Fruit fly (Drosophila melanogaster) whole organism, embryonic: ENCODE measurements around the gene janB.

Experiments
- Asciz ChIP-seq: fragments of 200-800 bp; sonication (Bioruptor generic); optimal IDR thresholded peaks from 2 replicates; lab custom pipeline; 2017; ENCODE audit warnings: missing biosample characterization, mild to moderate bottlenecking, missing genetic modification characterization, missing genetic modification reagents
- Awh ChIP-seq: fragments of 200-800 bp; sonication (Bioruptor generic); IDR thresholded peaks from 2 replicates; pipeline ENCODE4, ENCODE4 v1.3.6; 2022; ENCODE audit warnings: missing biosample characterization, missing genetic modification characterization
- CG10979 ChIP-seq: fragments of 200-800 bp; sonication (Bioruptor generic); optimal IDR thresholded peaks from 2 replicates; lab custom pipeline; 2018; ENCODE audit warnings: missing biosample characterization, mild to moderate bottlenecking, missing genetic modification characterization, moderate library complexity
- CG11093 ChIP-seq: fragments of 200-800 bp; sonication (Bioruptor generic); IDR thresholded peaks from 3 replicates; pipeline ENCODE4 v1.3.6; 2022; ENCODE audit warnings: missing biosample characterization, missing genetic modification characterization
- CG11398 ChIP-seq: fragments of 200-800 bp; sonication (Bioruptor generic); optimal IDR thresholded peaks from 2 replicates; lab custom pipeline; 2016; ENCODE audit warnings: missing biosample characterization, missing genetic modification characterization
- CG11695 ChIP-seq: fragments of 200-800 bp; sonication (Bioruptor generic); IDR thresholded peaks from 3 replicates; pipeline ENCODE4 v1.3.6; 2022; ENCODE audit warnings: missing biosample characterization, missing genetic modification characterization
- CG12155 ChIP-seq: fragments of 200-800 bp; sonication (Bioruptor generic); optimal IDR thresholded peaks from 3 replicates; lab custom pipeline; 2016; ENCODE audit warnings: missing biosample characterization, missing genetic modification characterization
- CG12769 ChIP-seq: fragments of 200-800 bp; sonication (Bioruptor generic); optimal IDR thresholded peaks from 2 replicates; lab custom pipeline; 2019; ENCODE audit warnings: missing biosample characterization, mild to moderate bottlenecking, missing genetic modification characterization, moderate library complexity
- CG13424 ChIP-seq: fragments of 200-800 bp; sonication (Bioruptor generic); optimal IDR thresholded peaks from 2 replicates; lab custom pipeline; 2019; ENCODE audit warnings: missing biosample characterization, mild to moderate bottlenecking, missing genetic modification characterization, moderate library complexity
- CG14014 ChIP-seq: fragments of 200-800 bp; sonication (Bioruptor generic); IDR thresholded peaks from 2 replicates; pipeline ENCODE4 v1.3.6; 2022; ENCODE audit warnings: missing biosample characterization, missing genetic modification characterization
- CG14710 ChIP-seq: fragments of 200-800 bp; sonication (Bioruptor generic); optimal IDR thresholded peaks from 3 replicates; lab custom pipeline; 2019; ENCODE audit warnings: missing biosample characterization, mild to moderate bottlenecking, missing genetic modification characterization, moderate library complexity
- CG17568 ChIP-seq: fragments of 200-800 bp; sonication (Bioruptor generic); optimal IDR thresholded peaks from 2 replicates; lab custom pipeline; 2018; ENCODE audit warnings: missing biosample characterization, mild to moderate bottlenecking, missing genetic modification characterization, moderate library complexity
- CG2678 ChIP-seq: fragments of 200-800 bp; sonication (Bioruptor generic); optimal IDR thresholded peaks from 3 replicates; lab custom pipeline; 2019; ENCODE audit warnings: missing biosample characterization, mild to moderate bottlenecking, missing genetic modification characterization, moderate library complexity
- CG30431 ChIP-seq: fragments of 200-800 bp; sonication (Bioruptor generic); optimal IDR thresholded peaks from 2 replicates; lab custom pipeline; 2017; ENCODE audit warnings: missing biosample characterization, missing genetic modification characterization
- CG33557 ChIP-seq: fragments of 200-800 bp; sonication (Bioruptor generic); optimal IDR thresholded peaks from 2 replicates; lab custom pipeline; 2019; ENCODE audit warnings: missing biosample characterization, mild to moderate bottlenecking, missing genetic modification characterization, moderate library complexity
- CG4707 ChIP-seq: fragments of 200-800 bp; sonication (Bioruptor generic); optimal IDR thresholded peaks from 2 replicates; lab custom pipeline; 2018; ENCODE audit warnings: missing biosample characterization, mild to moderate bottlenecking, missing genetic modification characterization, moderate library complexity
- CG4730 ChIP-seq: fragments of 200-800 bp; sonication (Bioruptor generic); IDR thresholded peaks from 2 replicates; pipeline ENCODE4 v1.3.6; 2022; ENCODE audit warnings: missing biosample characterization, missing genetic modification characterization
- CG4820 ChIP-seq: fragments of 200-800 bp; sonication (Bioruptor generic); optimal IDR thresholded peaks from 3 replicates; lab custom pipeline; 2016; ENCODE audit warnings: missing biosample characterization, missing genetic modification characterization
- CG6175 ChIP-seq: fragments of 200-800 bp; sonication (Bioruptor generic); IDR thresholded peaks from 3 replicates; pipeline ENCODE4 v1.3.6; 2022; ENCODE audit warnings: missing biosample characterization, missing genetic modification characterization
- CG7839 ChIP-seq: fragments of 200-800 bp; sonication (Bioruptor generic); optimal IDR thresholded peaks from 3 replicates; lab custom pipeline; 2018; ENCODE audit warnings: missing biosample characterization, mild to moderate bottlenecking, missing genetic modification characterization, moderate library complexity
- CG8924 ChIP-seq: fragments of 200-800 bp; optimal IDR thresholded peaks from 3 replicates; lab custom pipeline; 2019; ENCODE audit warnings: missing biosample characterization, mild to moderate bottlenecking, missing genetic modification characterization, moderate library complexity
- CG9932 ChIP-seq: fragments of 200-800 bp; sonication (Bioruptor generic); IDR thresholded peaks from 2 replicates; pipeline ENCODE4 v1.3.6; 2022; ENCODE audit warnings: missing biosample characterization, missing genetic modification characterization
- D ChIP-seq, 2 experiments: fragments of 200-800 bp in 1 of 2; fragments of >200 bp in 1 of 2; sonication (Bioruptor generic) in 1 of 2; optimal IDR thresholded peaks; 2 replicates in 1 of 2; 3 replicates in 1 of 2; lab custom pipeline; 2017; ENCODE audit warnings: mild to moderate bottlenecking in 1 of 2, missing biosample characterization in 1 of 2, missing genetic modification characterization in 1 of 2, missing genetic modification reagents in 1 of 2
- D19B ChIP-seq: fragments of 200-800 bp; sonication (Bioruptor generic); optimal IDR thresholded peaks from 2 replicates; lab custom pipeline; 2017; ENCODE audit warnings: missing biosample characterization, mild to moderate bottlenecking, missing genetic modification characterization
- ERR ChIP-seq: fragments of 200-800 bp; sonication (Bioruptor generic); optimal IDR thresholded peaks from 2 replicates; lab custom pipeline; 2016; ENCODE audit warnings: missing biosample characterization, missing genetic modification characterization
- HLH4C ChIP-seq: fragments of 200-800 bp; sonication (Bioruptor generic); IDR thresholded peaks from 3 replicates; pipeline ENCODE4 v1.3.6; 2022; ENCODE audit warnings: missing biosample characterization, missing genetic modification characterization; ENCODE audit not compliant: partially characterized antibody
- HmgZ ChIP-seq: fragments of 200-800 bp; sonication (Bioruptor generic); optimal IDR thresholded peaks from 2 replicates; lab custom pipeline; 2018; ENCODE audit warnings: missing biosample characterization, mild to moderate bottlenecking, missing genetic modification characterization
- Hmr ChIP-seq: fragments of 200-800 bp; sonication (Bioruptor generic); optimal IDR thresholded peaks from 3 replicates; lab custom pipeline; 2017; ENCODE audit warnings: mild to moderate bottlenecking, missing biosample characterization, missing genetic modification reagents, missing genetic modification characterization
- Hr51 ChIP-seq, 2 experiments: fragments of 200-800 bp; sonication (Bioruptor generic); optimal IDR thresholded peaks; 2 replicates in 1 of 2; 3 replicates in 1 of 2; lab custom pipeline; 2016 to 2018; ENCODE audit warnings: missing biosample characterization in 2 of 2, missing genetic modification characterization in 2 of 2, mild to moderate bottlenecking in 1 of 2, moderate library complexity in 1 of 2
- Lpt ChIP-seq: fragments of >200 bp; optimal IDR thresholded peaks from 2 replicates; lab custom pipeline; 2018; ENCODE audit warnings: missing biosample characterization, missing genetic modification characterization
- MTF-1 ChIP-seq: fragments of 200-800 bp; sonication (Bioruptor generic); optimal IDR thresholded peaks from 2 replicates; lab custom pipeline; 2018; ENCODE audit warnings: missing biosample characterization, mild to moderate bottlenecking, missing genetic modification characterization, borderline replicate concordance
- Med ChIP-seq: fragments of 200-800 bp; sonication (Bioruptor generic); peaks from one replicate; lab custom pipeline; 2016; ENCODE audit warnings: missing biosample characterization, missing genetic modification characterization, mild to moderate bottlenecking, inconsistent platforms, moderate library complexity
- NC2α ChIP-seq: fragments of 200-800 bp; sonication (Bioruptor generic); optimal IDR thresholded peaks from 2 replicates; lab custom pipeline; 2016; ENCODE audit warnings: missing biosample characterization, missing genetic modification characterization
- Neu2 ChIP-seq: fragments of 200-800 bp; sonication (Bioruptor generic); optimal IDR thresholded peaks from 3 replicates; lab custom pipeline; 2016; ENCODE audit warnings: missing biosample characterization, missing genetic modification characterization, borderline replicate concordance
- Ssrp ChIP-seq: fragments of 200-800 bp; sonication (Bioruptor generic); optimal IDR thresholded peaks from 2 replicates; lab custom pipeline; 2018; ENCODE audit warnings: missing biosample characterization, mild to moderate bottlenecking, missing genetic modification characterization, moderate library complexity
- Xbp1 ChIP-seq: fragments of 200-800 bp; sonication (Bioruptor generic); optimal IDR thresholded peaks from 3 replicates; lab custom pipeline; 2016; ENCODE audit warnings: missing biosample characterization, mild to moderate bottlenecking, missing genetic modification characterization
- al ChIP-seq: fragments of 200-800 bp; sonication (Bioruptor generic); IDR thresholded peaks from 2 replicates; pipeline ENCODE4 v1.3.6; 2022; ENCODE audit warnings: missing biosample characterization, missing genetic modification characterization
- ara ChIP-seq: fragments of 200-800 bp; sonication (Bioruptor generic); IDR thresholded peaks from 2 replicates; pipeline ENCODE4 v1.3.6; 2022; ENCODE audit warnings: missing biosample characterization, missing genetic modification characterization
- bcd ChIP-seq: fragments of 200-800 bp; sonication (Bioruptor generic); optimal IDR thresholded peaks from 2 replicates; lab custom pipeline; 2017; ENCODE audit warnings: missing biosample characterization, mild to moderate bottlenecking, missing genetic modification characterization
- cwo ChIP-seq: fragments of 200-800 bp; sonication (Bioruptor generic); optimal IDR thresholded peaks from 3 replicates; lab custom pipeline; 2017; ENCODE audit warnings: missing biosample characterization, missing genetic modification characterization, mild to moderate bottlenecking, moderate library complexity, missing genetic modification reagents
- dimm ChIP-seq: fragments of 200-800 bp; sonication (Bioruptor generic); IDR thresholded peaks from 2 replicates; pipeline ENCODE4 v1.3.6; 2022; ENCODE audit warnings: missing biosample characterization, missing genetic modification characterization
- dmrt99B ChIP-seq: fragments of 200-800 bp; sonication (Bioruptor generic); optimal IDR thresholded peaks from 2 replicates; lab custom pipeline; 2018; ENCODE audit warnings: missing biosample characterization, mild to moderate bottlenecking, missing genetic modification characterization, moderate library complexity
- grau ChIP-seq: fragments of 200-800 bp; optimal IDR thresholded peaks from 3 replicates; lab custom pipeline; 2019; ENCODE audit warnings: missing biosample characterization, mild to moderate bottlenecking, missing genetic modification characterization, moderate library complexity
- kni ChIP-seq: fragments of 200-800 bp; sonication (Bioruptor generic); optimal IDR thresholded peaks from 3 replicates; lab custom pipeline; 2017; ENCODE audit warnings: mild to moderate bottlenecking, missing biosample characterization, missing genetic modification reagents, missing genetic modification characterization
- pan ChIP-seq, 4 experiments: fragments of >200 bp in 3 of 4; fragments of 200-800 bp in 1 of 4; sonication (Bioruptor generic) in 1 of 4; optimal IDR thresholded peaks in 3 of 4; IDR thresholded peaks in 1 of 4; 2 replicates each; pipeline versions ENCODE4 v1.3.6 to Lab custom; 2017 to 2022; ENCODE audit warnings: missing biosample characterization in 2 of 4, missing genetic modification characterization in 2 of 4, mixed read lengths in 1 of 4
- slbo ChIP-seq: fragments of 200-800 bp; sonication (Bioruptor generic); IDR thresholded peaks from 2 replicates; pipeline ENCODE4 v1.3.6; 2022; ENCODE audit warnings: missing biosample characterization, missing genetic modification characterization
- tup ChIP-seq: fragments of 200-800 bp; sonication (Bioruptor generic); optimal IDR thresholded peaks from 2 replicates; lab custom pipeline; 2016; ENCODE audit warnings: missing biosample characterization, mild to moderate bottlenecking, missing genetic modification characterization, moderate library complexity
- unpg ChIP-seq: fragments of 200-800 bp; sonication (Bioruptor generic); optimal IDR thresholded peaks from 3 replicates; lab custom pipeline; 2018; ENCODE audit warnings: missing biosample characterization, mild to moderate bottlenecking, missing genetic modification characterization, moderate library complexity

janB gene

dm6 chr3R:30021009-30021408, 17.5 kb downstream of the janB start (continued):
- TF ChIP-seq CG14710 (tag; lab: Kevin White, UChicago) (peak; percentile 2), al (GFP tag; lab: Robert Waterston, UW) (no peak), CG6175 (no peak), grau (peak; percentile 23), Neu2 (no peak), D19B (no peak), CG13424 (tag; lab: Kevin White, UChicago) (peak; percentile 16), dmrt99B (tag; lab: Kevin White, UChicago) (peak; percentile 43), ara (peak; percentile 39; the same call in 1 of the 2 replicates), CG9932 (GFP tag; lab: Robert Waterston, UW) (no peak), CG17568 (GFP tag; lab: Kevin White, UChicago) (no peak), CG4707 (GFP tag; lab: Kevin White, UChicago) (no peak), Asciz (GFP tag; lab: Kevin White, UChicago) (no peak), CG30431 (GFP tag; lab: Kevin White, UChicago) (no peak), Lpt (GFP tag; lab: Kevin White, UChicago) (no peak), CG4820 (GFP tag; lab: Kevin White, UChicago) (no peak), cwo (GFP tag; lab: Kevin White, UChicago) (peak; percentile 8), CG11695 (GFP tag; lab: Robert Waterston, UW) (no peak), Hmr (GFP tag; lab: Kevin White, UChicago) (no peak), CG10979 (tag; lab: Kevin White, UChicago) (peak; percentile 10), CG8924 (tag; lab: Kevin White, UChicago) (peak; percentile 8), pan (optimal IDR thresholded peaks at IDR 0.05; lab: Kevin White, UChicago) (no peak), pan (GFP tag; optimal IDR thresholded peaks at IDR 0.05 in 1 of 2, IDR thresholded peaks at IDR 0.05 in 1 of 2) (peak in 1 of 2 experiments; percentile 29), slbo (GFP tag; lab: Robert Waterston, UW) (peak; percentile 34; the same call in 1 of the 2 replicates), CG12769 (no peak), D (optimal IDR thresholded peaks at IDR 0.05; lab: Kevin White, UChicago) (no peak), D (GFP tag; optimal IDR thresholded peaks at IDR 0.05; lab: Kevin White, UChicago) (peak; percentile 17), Xbp1 (GFP tag; lab: Kevin White, UChicago) (peak; percentile 29), CG4730 (0 out of 2 replicates have a peak, but pooled peaks have one; percentile 27), HLH4C (GFP tag; lab: Robert Waterston, UW) (no peak), HmgZ (no peak), NC2α (GFP tag; lab: Kevin White, UChicago) (no peak), Hr51 (GFP tag; optimal IDR thresholded peaks at IDR 0.05; lab: Kevin White, UChicago) (peak in 1 of 2 experiments; percentile 50), CG7839 (tag; lab: Kevin White, UChicago) (peak; percentile 22), Ssrp (tag; lab: Kevin White, UChicago) (peak; percentile 40), CG14014 (0 out of 2 replicates have a peak, but pooled peaks have one; percentile 27), CG11093 (no peak), Awh (GFP tag; lab: Robert Waterston, UW) (0 out of 2 replicates have a peak, but pooled peaks have one; percentile 46), CG33557 (GFP tag; lab: Kevin White, UChicago) (no peak), MTF-1 (GFP tag; lab: Kevin White, UChicago) (no peak), CG11398 (GFP tag; lab: Kevin White, UChicago) (no peak), unpg (GFP tag; lab: Kevin White, UChicago) (peak; percentile 33), kni (GFP tag; lab: Kevin White, UChicago) (no peak), bcd (peak; percentile 21), ERR (GFP tag; lab: Kevin White, UChicago) (no peak), dimm (no peak), tup (GFP tag; lab: Kevin White, UChicago) (no peak), CG2678 (peak; percentile 38), Med (GFP tag; lab: Kevin White, UChicago) (peak; percentile 22), CG12155 (GFP tag; lab: Kevin White, UChicago) (peak; percentile 10)
